Fruit fly (Drosophila melanogaster): ENCODE data around the gene CG5888.

CG5888 gene

DNA sequence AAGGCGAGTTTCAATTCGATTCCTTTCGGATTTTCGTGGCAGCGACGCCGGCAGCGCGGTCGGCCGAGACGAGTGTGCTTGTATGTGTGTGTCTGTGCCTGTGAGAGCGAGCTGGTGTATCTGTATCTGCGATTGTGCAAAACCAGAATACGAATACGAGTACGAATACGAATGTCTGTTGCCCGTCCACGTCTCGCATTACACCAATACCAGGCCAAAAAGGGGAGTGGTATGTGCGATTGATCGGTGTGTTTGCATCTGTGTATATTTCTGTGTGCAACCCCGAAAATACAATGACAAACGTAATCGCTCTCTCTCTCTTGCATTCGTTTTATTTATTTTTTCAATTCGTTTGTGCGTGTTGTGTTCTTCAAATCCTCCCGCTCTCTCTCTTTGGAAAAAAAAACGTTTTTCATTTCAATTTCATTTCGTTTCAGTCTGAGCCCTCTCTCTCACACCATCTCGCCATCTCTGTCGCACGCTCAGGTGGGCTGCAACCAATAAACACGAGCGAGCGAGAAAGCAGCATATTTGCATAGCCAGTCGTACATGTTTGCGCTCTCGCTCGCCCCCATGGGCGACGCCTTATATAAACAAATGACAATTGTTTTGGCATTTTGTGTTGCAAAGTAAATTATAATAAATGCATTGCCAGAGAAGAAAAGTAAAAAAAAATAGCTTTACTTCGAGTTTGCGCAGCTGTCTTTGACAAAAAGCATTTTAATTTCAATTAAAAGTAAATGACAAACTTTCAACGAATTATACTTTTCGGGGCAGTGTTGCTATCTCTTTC lies 37.9 kb upstream of the CG5888 start (continued):
- 0 out of 2 replicates have a peak, but pooled peaks have one; percentile 19 for TF ChIP-seq rib (GFP tag; IDR thresholded peaks at IDR 0.05)
- TF ChIP-seq CG42726 (GFP tag; IDR thresholded peaks at IDR 0.05; ENCODE audit: partially characterized antibody), result no peak; the same call in 1 of the 2 replicates
- peak; percentile 11 for TF ChIP-seq Bteb2 (GFP tag; optimal IDR thresholded peaks at IDR 0.05)
- TF ChIP-seq Jarid2 (GFP tag; optimal IDR thresholded peaks at IDR 0.05), result peak; percentile 85
- no peak for TF ChIP-seq CG1647 (GFP tag; optimal IDR thresholded peaks at IDR 0.05)
- TF ChIP-seq ATbp (GFP tag; optimal IDR thresholded peaks at IDR 0.05), result peak; percentile 63
- TF ChIP-seq CG6254 (GFP tag; optimal IDR thresholded peaks at IDR 0.05), result no peak
- TF ChIP-seq CG15011 (GFP tag; optimal IDR thresholded peaks at IDR 0.05), result no peak
- TF ChIP-seq pho (GFP tag; optimal IDR thresholded peaks at IDR 0.05), result peak; percentile 21
- TF ChIP-seq Lim3 (GFP tag; IDR thresholded peaks at IDR 0.05), result no peak
- TF ChIP-seq CG11504 (tag; optimal IDR thresholded peaks at IDR 0.05), result peak; percentile 25
- no peak for TF ChIP-seq GATAe (GFP tag; conservative IDR thresholded peaks at IDR 0.05)
- TF ChIP-seq bigmax (GFP tag; optimal IDR thresholded peaks at IDR 0.05), result no peak
- TF ChIP-seq bbx (GFP tag; IDR thresholded peaks at IDR 0.05; ENCODE audit: partially characterized antibody), result no peak
- peak; percentile 27 for TF ChIP-seq NfI (GFP tag; optimal IDR thresholded peaks at IDR 0.05)
- TF ChIP-seq run (tag; optimal IDR thresholded peaks at IDR 0.05), result no peak
- peak; percentile 9 for TF ChIP-seq Hey (tag; optimal IDR thresholded peaks at IDR 0.05)
- peak; percentile 57; the same call in 1 of the 2 replicates for TF ChIP-seq CG1024 (GFP tag; IDR thresholded peaks at IDR 0.05)
- peak; percentile 33 for TF ChIP-seq CG9609 (GFP tag; optimal IDR thresholded peaks at IDR 0.05)
- TF ChIP-seq YL-1 (GFP tag; optimal IDR thresholded peaks at IDR 0.05), result no peak
- no peak for TF ChIP-seq Lpt (GFP tag; optimal IDR thresholded peaks at IDR 0.05)
- TF ChIP-seq CG9876 (GFP tag; optimal IDR thresholded peaks at IDR 0.05), result peak; percentile 8
- TF ChIP-seq Lhr (GFP tag; optimal IDR thresholded peaks at IDR 0.05), result peak; percentile 21
- TF ChIP-seq CG3163 (GFP tag; optimal IDR thresholded peaks at IDR 0.05), result peak; percentile 48
- TF ChIP-seq TFAM (GFP tag; optimal IDR thresholded peaks at IDR 0.05), result no peak
- peak; percentile 27 for TF ChIP-seq CG11398 (GFP tag; optimal IDR thresholded peaks at IDR 0.05)
- TF ChIP-seq ranshi (GFP tag; IDR thresholded peaks at IDR 0.05), result peak; percentile 45; the same call in 1 of the 2 replicates
- TF ChIP-seq croc (GFP tag; conservative IDR thresholded peaks at IDR 0.05), result no peak; the same call in 2 of the 3 replicates
- TF ChIP-seq mam (GFP tag; optimal IDR thresholded peaks at IDR 0.05), result no peak
- no peak for TF ChIP-seq Hmx (GFP tag; optimal IDR thresholded peaks at IDR 0.05)
- TF ChIP-seq C15 (GFP tag; IDR thresholded peaks at IDR 0.05), result no peak
- no peak for TF ChIP-seq CG17385 (GFP tag; optimal IDR thresholded peaks at IDR 0.05)
- TF ChIP-seq pros (GFP tag; optimal IDR thresholded peaks at IDR 0.05), result no peak
- peak; percentile 42 for TF ChIP-seq CG10209 (GFP tag; optimal IDR thresholded peaks at IDR 0.05)
- TF ChIP-seq p53 (GFP tag; optimal IDR thresholded peaks at IDR 0.05), result peak; percentile 2
- no peak for TF ChIP-seq CG15269 (tag; optimal IDR thresholded peaks at IDR 0.05)
- no peak for TF ChIP-seq fd3F (GFP tag; optimal IDR thresholded peaks at IDR 0.05)
- no peak for TF ChIP-seq CG4404 (GFP tag; IDR thresholded peaks at IDR 0.05)
- no peak for TF ChIP-seq Blimp-1 (GFP tag; optimal IDR thresholded peaks at IDR 0.05)
- TF ChIP-seq CG6813 (GFP tag; optimal IDR thresholded peaks at IDR 0.05), result peak; percentile 48
- TF ChIP-seq bcd (GFP tag; optimal IDR thresholded peaks at IDR 0.05), result peak; percentile 67
- TF ChIP-seq Adf1 (GFP tag; IDR thresholded peaks at IDR 0.05), result peak; percentile 93
- TF ChIP-seq MTF-1 (GFP tag; optimal IDR thresholded peaks at IDR 0.05; ENCODE audit: borderline replicate concordance), result peak; percentile 21
- TF ChIP-seq stwl (tag; optimal IDR thresholded peaks at IDR 0.05), result peak; percentile 11
- TF ChIP-seq grau (tag; optimal IDR thresholded peaks at IDR 0.05), result no peak
- peak; percentile 89 for TF ChIP-seq cg (GFP tag; optimal IDR thresholded peaks at IDR 0.05)
- no peak for TF ChIP-seq Xbp1 (GFP tag; optimal IDR thresholded peaks at IDR 0.05)
- peak; percentile 50; the same call in 1 of the 2 replicates for TF ChIP-seq CG17328 (GFP tag; IDR thresholded peaks at IDR 0.05)
- TF ChIP-seq wor (GFP tag; IDR thresholded peaks at IDR 0.05), result no peak
